Worm (Caenorhabditis elegans): ENCODE results near the gene tbc-17.
"Not testable (repeated sequence)": the region's sequence is repeated elsewhere in the genome, so short reads cannot be mapped to it uniquely, and the experiment has no call there.

Gene tbc-17

ce11 chrII:12739306-12739705 lies 45.1 kb downstream of the tbc-17 start:
- TF ChIP-seq Y116A8C.19 (tag; optimal IDR thresholded peaks at IDR 0.05; ENCODE audit: borderline replicate concordance) (no peak), lin-15B (tag; optimal IDR thresholded peaks at IDR 0.05) (no peak), sup-37 (GFP tag; optimal IDR thresholded peaks at IDR 0.05) (no peak), C16A3.4 (tag; optimal IDR thresholded peaks at IDR 0.05) (no peak), xbp-1 (tag; optimal IDR thresholded peaks at IDR 0.05) (no peak), nhr-237 (tag; optimal IDR thresholded peaks at IDR 0.05) (no peak), lir-3 (tag; optimal IDR thresholded peaks at IDR 0.05; ENCODE audit: poor library complexity) (no peak), nhr-20 (tag; optimal IDR thresholded peaks at IDR 0.05) (no peak), elt-2 (tag; optimal IDR thresholded peaks at IDR 0.05) (no peak), ceh-8 (GFP tag; optimal IDR thresholded peaks at IDR 0.05) (no peak), ceh-90 (tag; optimal IDR thresholded peaks at IDR 0.05) (no peak), ztf-11 (tag; optimal IDR thresholded peaks at IDR 0.05) (no peak), nhr-11 (tag; optimal IDR thresholded peaks at IDR 0.05) (no peak), fkh-4 (tag; optimal IDR thresholded peaks at IDR 0.05; ENCODE audit: borderline replicate concordance) (no peak), egl-13 (tag; optimal IDR thresholded peaks at IDR 0.05) (no peak), nhr-76 (tag; optimal IDR thresholded peaks at IDR 0.05) (no peak), elt-3 (tag; optimal IDR thresholded peaks at IDR 0.05) (no peak)

ce11 chrII:12753725-12754124 lies 59.5 kb downstream of the tbc-17 start, which contains the start of gene Y46G5A.39:
Y46G5A.39 (minus strand) TSS chrII:12753825.
- TF ChIP-seq egl-13 (tag; optimal IDR thresholded peaks at IDR 0.05); swsn-7 (tag; optimal IDR thresholded peaks at IDR 0.05); lir-3 (tag; optimal IDR thresholded peaks at IDR 0.05; ENCODE audit: poor library complexity): not testable (repeated sequence)

DNA sequence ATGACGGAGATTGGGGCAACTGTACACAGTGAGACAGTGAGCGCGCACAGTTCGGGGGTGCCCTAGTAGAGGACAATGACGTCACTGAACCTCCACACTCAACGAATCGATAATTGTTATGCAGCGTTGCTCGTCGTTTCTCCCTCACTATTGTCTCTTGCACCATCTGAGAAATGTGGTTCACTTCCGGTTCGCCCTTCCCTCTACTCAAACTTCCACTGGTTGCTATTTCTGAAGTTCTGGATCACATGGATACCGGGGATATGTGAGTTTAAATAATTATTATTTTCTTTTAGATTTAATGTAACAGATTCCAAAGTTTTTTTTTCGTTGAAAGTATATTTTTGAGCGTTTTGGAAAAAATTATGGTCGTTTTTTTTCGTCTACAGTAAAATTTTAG lies 62.0 kb downstream of the tbc-17 start, which contains the start of the genes Y46G5A.7 and Y46G5A.8:
Gene Y46G5A.7, minus strand, starts transcription at position 153 of the 400 bp plus-strand sequence.
Gene Y46G5A.8, plus strand, starts transcription at position 159 of the 400 bp plus-strand sequence.
- TF ChIP-seq hlh-17 (GFP tag; optimal IDR thresholded peaks at IDR 0.05; ENCODE audit: borderline replicate concordance) (no peak), nhr-20 (tag; optimal IDR thresholded peaks at IDR 0.05) (no peak), aha-1 (tag; optimal IDR thresholded peaks at IDR 0.05) (no peak), hpl-2 (GFP tag; optimal IDR thresholded peaks at IDR 0.05) (no peak), hlh-4 (tag; optimal IDR thresholded peaks at IDR 0.05) (no peak), nhr-19 (GFP tag; conservative IDR thresholded peaks at IDR 0.05) (no peak), elt-3 (tag; optimal IDR thresholded peaks at IDR 0.05) (no peak), alr-1 (tag; optimal IDR thresholded peaks at IDR 0.05; ENCODE audit: borderline replicate concordance) (no peak), sox-4 (tag; optimal IDR thresholded peaks at IDR 0.05) (no peak), lir-3 (tag; optimal IDR thresholded peaks at IDR 0.05; ENCODE audit: poor library complexity) (no peak), lin-14 (GFP tag; optimal IDR thresholded peaks at IDR 0.05) (no peak), lin-35 (GFP tag; optimal IDR thresholded peaks at IDR 0.05) (no peak), grh-1 (GFP tag; IDR thresholded peaks at IDR 0.05) (no peak)

- TF ChIP-seq elt-2 (tag; optimal IDR thresholded peaks at IDR 0.05) (no peak), sup-37 (GFP tag; optimal IDR thresholded peaks at IDR 0.05) (no peak), hlh-4 (tag; optimal IDR thresholded peaks at IDR 0.05) (no peak), nhr-85 (tag) (no peak), xbp-1 (tag; optimal IDR thresholded peaks at IDR 0.05) (no peak), pag-3 (tag; optimal IDR thresholded peaks at IDR 0.05; ENCODE audit: borderline replicate concordance, insufficient read depth) (no peak), unc-130 (tag; optimal IDR thresholded peaks at IDR 0.05) (no peak), nhr-11 (tag; optimal IDR thresholded peaks at IDR 0.05) (no peak), ets-5 (GFP tag; IDR thresholded peaks at IDR 0.05) (no peak), dsc-1 (tag; optimal IDR thresholded peaks at IDR 0.05) (no peak), nhr-71 (tag; optimal IDR thresholded peaks at IDR 0.05) (no peak), hlh-17 (GFP tag; optimal IDR thresholded peaks at IDR 0.05; ENCODE audit: borderline replicate concordance) (no peak), blmp-1 (tag; optimal IDR thresholded peaks at IDR 0.05) (no peak), fkh-4 (tag; optimal IDR thresholded peaks at IDR 0.05; ENCODE audit: borderline replicate concordance) (no peak), vab-15 (tag; optimal IDR thresholded peaks at IDR 0.05) (no peak), fkh-10 (GFP tag; optimal IDR thresholded peaks at IDR 0.05) (no peak), ceh-8 (GFP tag; optimal IDR thresholded peaks at IDR 0.05) (no peak), C34B4.2 (tag; optimal IDR thresholded peaks at IDR 0.05) (no peak), elt-3 (tag; optimal IDR thresholded peaks at IDR 0.05) (no peak)
These were observed 66.3 kb downstream of the tbc-17 start, which contains the start of gene cnp-2 for ce11 chrII:12760497-12760896. cnp-2 (plus strand) TSS chrII:12760797.
